Fruit fly (Drosophila melanogaster) whole organism, prepupa: Measurements from ENCODE around the gene Hel25E.

Experiments
- Blimp-1 ChIP-seq: fragments of 200-800 bp; sonication (Bioruptor generic); optimal IDR thresholded peaks from 3 replicates; lab custom pipeline; 2017; ENCODE audit warnings: missing biosample characterization, missing genetic modification characterization, mild to moderate bottlenecking, moderate library complexity, missing genetic modification reagents
- CG10631 ChIP-seq: fragments of 200-800 bp; sonication (Bioruptor generic); optimal IDR thresholded peaks from 2 replicates; lab custom pipeline; 2016; ENCODE audit warnings: missing biosample characterization, missing genetic modification characterization
- CG10669 ChIP-seq: fragments of 200-800 bp; sonication (Bioruptor generic); optimal IDR thresholded peaks from 3 replicates; lab custom pipeline; 2018; ENCODE audit warnings: missing biosample characterization, mild to moderate bottlenecking, missing genetic modification characterization, moderate library complexity
- CG11294 ChIP-seq: fragments of 200-800 bp; sonication (Bioruptor generic); IDR thresholded peaks from 2 replicates; pipeline ENCODE4 v1.3.6; 2022; ENCODE audit warnings: missing biosample characterization, missing genetic modification characterization
- CG11762 ChIP-seq: fragments of 200-800 bp; sonication (Bioruptor generic); optimal IDR thresholded peaks from 3 replicates; lab custom pipeline; 2016; ENCODE audit warnings: missing biosample characterization, missing genetic modification characterization; ENCODE audit not compliant: insufficient read depth
- CG11902 ChIP-seq: fragments of 200-800 bp; sonication (Bioruptor generic); optimal IDR thresholded peaks from 3 replicates; lab custom pipeline; 2016; ENCODE audit warnings: missing biosample characterization, missing genetic modification characterization
- CG15336 ChIP-seq: fragments of 200-800 bp; sonication (Bioruptor generic); IDR thresholded peaks from 2 replicates; pipeline ENCODE4 v1.3.6; 2022; ENCODE audit warnings: missing biosample characterization, missing genetic modification characterization
- CG1621 ChIP-seq: fragments of 200-800 bp; sonication (Bioruptor generic); optimal IDR thresholded peaks from 3 replicates; lab custom pipeline; 2018; ENCODE audit warnings: missing biosample characterization, mild to moderate bottlenecking, missing genetic modification characterization
- CG3032 ChIP-seq: fragments of 200-800 bp; optimal IDR thresholded peaks from 2 replicates; lab custom pipeline; 2019; ENCODE audit warnings: missing biosample characterization, mild to moderate bottlenecking, missing genetic modification characterization, moderate library complexity
- CG31627 ChIP-seq: fragments of 200-800 bp; sonication (Bioruptor generic); optimal IDR thresholded peaks from 3 replicates; lab custom pipeline; 2016; ENCODE audit warnings: missing biosample characterization, missing genetic modification characterization
- CG3919 ChIP-seq: fragments of 200-800 bp; sonication (Bioruptor generic); optimal IDR thresholded peaks from 3 replicates; lab custom pipeline; 2016; ENCODE audit warnings: missing biosample characterization, missing genetic modification characterization
- CG4318 ChIP-seq: fragments of 200-800 bp; sonication (Bioruptor generic); optimal IDR thresholded peaks from 3 replicates; lab custom pipeline; 2017; ENCODE audit warnings: missing biosample characterization, mild to moderate bottlenecking, missing genetic modification characterization
- CG6163 ChIP-seq: fragments of 200-800 bp; sonication (Bioruptor generic); IDR thresholded peaks from 3 replicates; pipeline ENCODE4 v1.3.6; 2022; ENCODE audit warnings: missing biosample characterization, missing genetic modification characterization
- CG6276 ChIP-seq: fragments of 200-800 bp; sonication (Bioruptor generic); optimal IDR thresholded peaks from 2 replicates; lab custom pipeline; 2017; ENCODE audit warnings: missing biosample characterization, mild to moderate bottlenecking, missing genetic modification characterization
- CG6808 ChIP-seq: fragments of 200-800 bp; sonication (Bioruptor generic); optimal IDR thresholded peaks from 3 replicates; lab custom pipeline; 2017; ENCODE audit warnings: missing biosample characterization, missing genetic modification characterization, mild to moderate bottlenecking, moderate library complexity, missing genetic modification reagents
- CG6854 ChIP-seq: fragments of 200-800 bp; sonication (Bioruptor generic); optimal IDR thresholded peaks from 2 replicates; lab custom pipeline; 2017; ENCODE audit warnings: missing biosample characterization, mild to moderate bottlenecking, missing genetic modification characterization
- CG8119 ChIP-seq: fragments of 200-800 bp; sonication (Bioruptor generic); IDR thresholded peaks from 3 replicates; pipeline ENCODE4 v1.3.6; 2022; ENCODE audit warnings: missing biosample characterization, missing genetic modification characterization
- CG8319 ChIP-seq: fragments of 200-800 bp; sonication (Bioruptor generic); optimal IDR thresholded peaks from 3 replicates; lab custom pipeline; 2016; ENCODE audit warnings: missing biosample characterization, missing genetic modification characterization
- CG8632 ChIP-seq: fragments of 200-800 bp; sonication (Bioruptor generic); optimal IDR thresholded peaks from 3 replicates; lab custom pipeline; 2016; ENCODE audit warnings: missing biosample characterization, missing genetic modification characterization
- Eip75B ChIP-seq: fragments of 200-800 bp; sonication (Bioruptor generic); optimal IDR thresholded peaks from 3 replicates; lab custom pipeline; 2016; ENCODE audit warnings: missing biosample characterization, missing genetic modification characterization
- Eip78C ChIP-seq: fragments of 200-800 bp; sonication (Bioruptor generic); peaks from one replicate; lab custom pipeline; 2016; ENCODE audit warnings: missing biosample characterization, missing genetic modification characterization
- Eip93F ChIP-seq: fragments of 200-800 bp; sonication (Bioruptor generic); optimal IDR thresholded peaks from 2 replicates; lab custom pipeline; 2016; ENCODE audit warnings: missing biosample characterization, mild to moderate bottlenecking, missing genetic modification characterization
- Ets21C ChIP-seq: fragments of 200-800 bp; sonication (Bioruptor generic); optimal IDR thresholded peaks from 3 replicates; lab custom pipeline; 2016; ENCODE audit warnings: missing biosample characterization, missing genetic modification characterization
- Ets96B ChIP-seq: fragments of 200-800 bp; optimal IDR thresholded peaks from 2 replicates; lab custom pipeline; 2019; ENCODE audit warnings: missing biosample characterization, mild to moderate bottlenecking, missing genetic modification characterization, moderate library complexity
- Gug ChIP-seq: fragments of 200-800 bp; sonication (Bioruptor generic); IDR thresholded peaks from 2 replicates; pipeline ENCODE4 v1.3.6; 2022; ENCODE audit warnings: missing biosample characterization, missing genetic modification characterization
- Hr38 ChIP-seq: sonication (Bioruptor generic); optimal IDR thresholded peaks from 2 replicates; lab custom pipeline; 2016; ENCODE audit warnings: missing biosample characterization, missing genetic modification characterization
- Hr39 ChIP-seq: fragments of 200-800 bp; sonication (Bioruptor generic); optimal IDR thresholded peaks from 2 replicates; lab custom pipeline; 2016; ENCODE audit warnings: missing biosample characterization, missing genetic modification characterization
- Hr4 ChIP-seq: fragments of 200-800 bp; sonication (Bioruptor generic); optimal IDR thresholded peaks from 3 replicates; lab custom pipeline; 2016; ENCODE audit warnings: missing biosample characterization, missing genetic modification characterization
- Lpt ChIP-seq: fragments of 200-800 bp; sonication (Bioruptor generic); optimal IDR thresholded peaks from 3 replicates; lab custom pipeline; 2016; ENCODE audit warnings: missing biosample characterization, missing genetic modification characterization
- Met ChIP-seq: fragments of 200-800 bp; sonication (Bioruptor generic); optimal IDR thresholded peaks from 3 replicates; lab custom pipeline; 2016; ENCODE audit warnings: missing biosample characterization, missing genetic modification characterization
- OdsH ChIP-seq: fragments of 200-800 bp; sonication (Bioruptor generic); optimal IDR thresholded peaks from 3 replicates; lab custom pipeline; 2016; ENCODE audit warnings: missing biosample characterization, missing genetic modification characterization
- Smox ChIP-seq: fragments of 200-800 bp; sonication (Bioruptor generic); optimal IDR thresholded peaks from 3 replicates; lab custom pipeline; 2016; ENCODE audit warnings: missing biosample characterization, missing genetic modification characterization
- Sox102F ChIP-seq: fragments of 200-800 bp; sonication (Bioruptor generic); optimal IDR thresholded peaks from 2 replicates; lab custom pipeline; 2016; ENCODE audit warnings: missing biosample characterization, mild to moderate bottlenecking, missing genetic modification characterization
- Sox15 ChIP-seq: fragments of 200-800 bp; sonication (Bioruptor generic); optimal IDR thresholded peaks from 3 replicates; lab custom pipeline; 2016; ENCODE audit warnings: missing biosample characterization, missing genetic modification characterization
- achi ChIP-seq: fragments of 200-800 bp; sonication (Bioruptor generic); optimal IDR thresholded peaks from 3 replicates; lab custom pipeline; 2016; ENCODE audit warnings: missing biosample characterization, missing genetic modification characterization
- acj6 ChIP-seq: fragments of 200-800 bp; sonication (Bioruptor generic); optimal IDR thresholded peaks from 3 replicates; lab custom pipeline; 2016; ENCODE audit warnings: missing biosample characterization, missing genetic modification characterization
- cyc ChIP-seq: fragments of 200-800 bp; sonication (Bioruptor generic); optimal IDR thresholded peaks from 3 replicates; lab custom pipeline; 2016; ENCODE audit warnings: missing biosample characterization, missing genetic modification characterization
- dac ChIP-seq: fragments of 200-800 bp; sonication (Bioruptor generic); optimal IDR thresholded peaks from 2 replicates; lab custom pipeline; 2017; ENCODE audit warnings: missing biosample characterization, mild to moderate bottlenecking, missing genetic modification characterization
- dsx ChIP-seq: fragments of 200-800 bp; optimal IDR thresholded peaks from 3 replicates; lab custom pipeline; 2019; ENCODE audit warnings: missing biosample characterization, mild to moderate bottlenecking, missing genetic modification characterization, moderate library complexity; ENCODE audit not compliant: poor library complexity, severe bottlenecking
- esn ChIP-seq: fragments of 200-800 bp; sonication (Bioruptor generic); optimal IDR thresholded peaks from 2 replicates; lab custom pipeline; 2016; ENCODE audit warnings: missing biosample characterization, mild to moderate bottlenecking, missing genetic modification characterization, moderate library complexity
- fd85E ChIP-seq: fragments of 200-800 bp; sonication (Bioruptor generic); optimal IDR thresholded peaks from 3 replicates; lab custom pipeline; 2016; ENCODE audit warnings: missing biosample characterization, missing genetic modification characterization
- fkh ChIP-seq: fragments of 200-800 bp; sonication (Bioruptor generic); optimal IDR thresholded peaks from 3 replicates; lab custom pipeline; 2017; ENCODE audit warnings: missing biosample characterization, mild to moderate bottlenecking, missing genetic modification characterization, moderate library complexity
- lz ChIP-seq: fragments of 200-800 bp; sonication (Bioruptor generic); optimal IDR thresholded peaks from 3 replicates; lab custom pipeline; 2016; ENCODE audit warnings: missing biosample characterization, missing genetic modification characterization
- pdm3 ChIP-seq: fragments of 200-800 bp; sonication (Bioruptor generic); optimal IDR thresholded peaks from 3 replicates; lab custom pipeline; 2016; ENCODE audit warnings: missing biosample characterization, missing genetic modification characterization
- spab ChIP-seq: fragments of 200-800 bp; sonication (Bioruptor generic); optimal IDR thresholded peaks from 2 replicates; lab custom pipeline; 2017; ENCODE audit warnings: missing biosample characterization, mild to moderate bottlenecking, missing genetic modification characterization, missing genetic modification reagents
- ss ChIP-seq, 2 experiments: fragments of 200-800 bp; sonication (Bioruptor generic); optimal IDR thresholded peaks; 2 replicates in 1 of 2; 3 replicates in 1 of 2; lab custom pipeline; 2017 to 2018; ENCODE audit warnings: mild to moderate bottlenecking in 2 of 2, missing biosample characterization in 2 of 2, missing genetic modification characterization in 2 of 2, moderate library complexity in 1 of 2
- svp ChIP-seq: fragments of 200-800 bp; sonication (Bioruptor generic); peaks from one replicate; lab custom pipeline; 2016; ENCODE audit warnings: missing biosample characterization, missing genetic modification characterization
- topi ChIP-seq: fragments of 200-800 bp; sonication (Bioruptor generic); optimal IDR thresholded peaks from 3 replicates; lab custom pipeline; 2016; ENCODE audit warnings: missing biosample characterization, missing genetic modification characterization

The Hel25E gene

dm6 chr2L:5507082-5507481 lies 35.0 kb downstream of the Hel25E start:
- no peak for TF ChIP-seq esn (GFP tag; lab: Kevin White, UChicago)
- TF ChIP-seq Met (GFP tag; lab: Kevin White, UChicago) = peak; percentile 3
- TF ChIP-seq dsx = peak; percentile 9
- TF ChIP-seq Ets21C = no peak
- TF ChIP-seq CG4318 (GFP tag; lab: Kevin White, UChicago) = no peak
- peak; percentile 35 for TF ChIP-seq svp (GFP tag; lab: Kevin White, UChicago)
- no peak for TF ChIP-seq CG10669
- no peak for TF ChIP-seq Eip75B (GFP tag; lab: Kevin White, UChicago)
- peak in 1 of 2 experiments; percentile 9 for TF ChIP-seq ss (GFP tag; optimal IDR thresholded peaks at IDR 0.05; lab: Kevin White, UChicago)
- TF ChIP-seq CG8319 = no peak
- no peak for TF ChIP-seq pdm3 (GFP tag; lab: Kevin White, UChicago)
- TF ChIP-seq topi (GFP tag; lab: Kevin White, UChicago) = no peak
- TF ChIP-seq spab (GFP tag; lab: Kevin White, UChicago) = peak; percentile 16
- no peak for TF ChIP-seq Hr39 (GFP tag; lab: Kevin White, UChicago)
- no peak for TF ChIP-seq acj6 (GFP tag; lab: Kevin White, UChicago)
- TF ChIP-seq Smox (GFP tag; lab: Kevin White, UChicago) = no peak
- TF ChIP-seq CG3032 (tag; lab: Kevin White, UChicago) = peak; percentile 50
- no peak for TF ChIP-seq CG6808 (GFP tag; lab: Kevin White, UChicago)
- no peak for TF ChIP-seq Sox102F (GFP tag; lab: Kevin White, UChicago)
- no peak for TF ChIP-seq fd85E (GFP tag; lab: Kevin White, UChicago)
- no peak for TF ChIP-seq achi (GFP tag; lab: Kevin White, UChicago)
- no peak for TF ChIP-seq CG15336
- TF ChIP-seq CG1621 (tag; lab: Kevin White, UChicago) = no peak
- TF ChIP-seq dac (GFP tag; lab: Kevin White, UChicago) = no peak
- TF ChIP-seq Ets96B (tag; lab: Kevin White, UChicago) = peak; percentile 35
- TF ChIP-seq Eip78C = peak; percentile 38
- TF ChIP-seq cyc (GFP tag; lab: Kevin White, UChicago) = no peak
- no peak for TF ChIP-seq CG6163 (GFP tag; lab: Robert Waterston, UW)

dm6 chr2L:5505130-5505529 lies 37.0 kb downstream of the Hel25E start:
- TF ChIP-seq Hr38 (GFP tag; lab: Kevin White, UChicago) (no peak), Smox (GFP tag; lab: Kevin White, UChicago) (peak; percentile 3), CG11902 (GFP tag; lab: Kevin White, UChicago) (no peak), svp (GFP tag; lab: Kevin White, UChicago) (peak; percentile 59), CG8119 (GFP tag; lab: Robert Waterston, UW) (no peak), Gug (GFP tag; lab: Robert Waterston, UW) (no peak), CG8319 (no peak), fkh (no peak), dac (GFP tag; lab: Kevin White, UChicago) (no peak), Lpt (no peak), Ets21C (no peak), CG3919 (GFP tag; lab: Kevin White, UChicago) (no peak), Sox102F (GFP tag; lab: Kevin White, UChicago) (peak; percentile 44), cyc (GFP tag; lab: Kevin White, UChicago) (no peak), Hr4 (no peak), CG6808 (GFP tag; lab: Kevin White, UChicago) (no peak), CG11294 (no peak), Eip93F (GFP tag; lab: Kevin White, UChicago) (no peak), Sox15 (GFP tag; lab: Kevin White, UChicago) (no peak), lz (peak; percentile 21), Hr39 (GFP tag; lab: Kevin White, UChicago) (no peak), CG6276 (GFP tag; lab: Kevin White, UChicago) (no peak), Blimp-1 (GFP tag; lab: Kevin White, UChicago) (no peak), OdsH (GFP tag; lab: Kevin White, UChicago) (peak; percentile 33), dsx (no peak), Eip75B (GFP tag; lab: Kevin White, UChicago) (no peak), achi (GFP tag; lab: Kevin White, UChicago) (no peak), CG10631 (peak; percentile 35), CG4318 (GFP tag; lab: Kevin White, UChicago) (no peak), CG1621 (tag; lab: Kevin White, UChicago) (no peak), CG3032 (tag; lab: Kevin White, UChicago) (no peak), Eip78C (peak; percentile 51), ss (GFP tag; optimal IDR thresholded peaks at IDR 0.05; lab: Kevin White, UChicago) (no peak), CG15336 (no peak), esn (GFP tag; lab: Kevin White, UChicago) (peak; percentile 58), CG6854 (GFP tag; lab: Kevin White, UChicago) (no peak), CG11762 (GFP tag; lab: Kevin White, UChicago) (no peak), CG8632 (GFP tag; lab: Kevin White, UChicago) (no peak), CG31627 (peak; percentile 23)
